Worm (Caenorhabditis elegans) whole organism, early embryonic: Measurements from ENCODE around the gene rabr-3.

Experiments used
- B0310.2 ChIP-seq: sonication (generic microtip); optimal IDR thresholded peaks from 2 replicates; lab custom pipeline; 2016; ENCODE audit warnings: mild to moderate bottlenecking, missing genetic modification characterization, missing compliant biosample characterization
- F13C5.2 ChIP-seq: sonication (generic microtip); optimal IDR thresholded peaks from 2 replicates; lab custom pipeline; 2017; ENCODE audit warnings: mild to moderate bottlenecking, missing genetic modification characterization, inconsistent platforms, missing compliant biosample characterization
- aly-1 ChIP-seq: sonication (generic microtip); optimal IDR thresholded peaks from 2 replicates; lab custom pipeline; 2016; ENCODE audit warnings: missing genetic modification characterization, missing compliant biosample characterization
- ama-1 ChIP-seq: fragments of 150-350 bp; optimal IDR thresholded peaks from 2 replicates; lab custom pipeline; 2014
- ceh-13 ChIP-seq: fragments of 200-800 bp; sonication (Bioruptor generic); optimal IDR thresholded peaks from 2 replicates; lab custom pipeline; 2018; ENCODE audit warnings: mild to moderate bottlenecking, missing genetic modification characterization, missing compliant biosample characterization
- ceh-36 ChIP-seq: sonication (generic microtip); optimal IDR thresholded peaks from 2 replicates; lab custom pipeline; 2016; ENCODE audit warnings: missing genetic modification characterization, inconsistent platforms, missing compliant biosample characterization
- ets-7 ChIP-seq: sonication (generic microtip); optimal IDR thresholded peaks from 2 replicates; lab custom pipeline; 2016; ENCODE audit warnings: missing genotype, missing genetic modification characterization, missing compliant biosample characterization
- flt-1 ChIP-seq: fragments of 200-800 bp; sonication (Bioruptor generic); IDR thresholded peaks from 2 replicates; pipeline ENCODE4 v1.3.6; 2022; ENCODE audit warnings: missing genetic modification characterization, missing compliant biosample characterization
- hmbx-1 ChIP-seq: sonication (generic microtip); optimal IDR thresholded peaks from 2 replicates; lab custom pipeline; 2016; ENCODE audit warnings: mild to moderate bottlenecking, missing genetic modification characterization, missing compliant biosample characterization
- hmg-4 ChIP-seq: fragments of 200-800 bp; sonication (Bioruptor generic); optimal IDR thresholded peaks from 2 replicates; lab custom pipeline; 2018; ENCODE audit warnings: mild to moderate bottlenecking, missing genetic modification characterization, missing compliant biosample characterization
- hnd-1 ChIP-seq: sonication (generic microtip); optimal IDR thresholded peaks from 2 replicates; lab custom pipeline; 2016; ENCODE audit warnings: missing genetic modification characterization, missing compliant biosample characterization
- pes-1 ChIP-seq: fragments of 200-800 bp; sonication (Bioruptor generic); IDR thresholded peaks from 2 replicates; pipeline ENCODE4 v1.3.6; 2022; ENCODE audit warnings: missing genetic modification reagents, missing genetic modification characterization, missing compliant biosample characterization
- scrt-1 ChIP-seq: fragments of 200-800 bp; sonication (Bioruptor generic); IDR thresholded peaks from 2 replicates; pipeline ENCODE4 v1.3.6; 2022; ENCODE audit warnings: missing genetic modification characterization, missing compliant biosample characterization
- sea-1 ChIP-seq: fragments of 200-800 bp; sonication (Bioruptor generic); conservative IDR thresholded peaks from 2 replicates; pipeline ENCODE4 v1.3.6; 2022; ENCODE audit warnings: missing genetic modification characterization, missing compliant biosample characterization
- tbx-11 ChIP-seq: fragments of 200-800 bp; sonication (Bioruptor generic); IDR thresholded peaks from 2 replicates; pipeline ENCODE4 v1.3.6; 2022; ENCODE audit warnings: missing genetic modification characterization, missing compliant biosample characterization
- tbx-37 ChIP-seq: fragments of 200-800 bp; sonication (Bioruptor generic); conservative IDR thresholded peaks from 2 replicates; pipeline ENCODE4 v1.3.6; 2022; ENCODE audit warnings: missing genetic modification reagents, missing genetic modification characterization, missing compliant biosample characterization
- tra-4 ChIP-seq: sonication (generic microtip); optimal IDR thresholded peaks from 2 replicates; lab custom pipeline; 2017; ENCODE audit warnings: missing genetic modification characterization, missing compliant biosample characterization

The rabr-3 gene

ce11 chrV:16162124-16162735 lies 33.2 kb upstream of the rabr-3 start, which contains the start of the genes str-109 and F10A3.11:
Gene str-109, minus strand, starts transcription at chrV:16162224.
Gene F10A3.11, plus strand, starts transcription at chrV:16162685.
- TF ChIP-seq hnd-1 (tag; lab: Kevin White, UChicago) (no peak), ets-7 (tag; lab: Kevin White, UChicago) (no peak), tra-4 (tag; lab: Kevin White, UChicago) (no peak), tbx-37 (no peak), ama-1 (lab: Kevin White, UChicago) (no peak)

ce11 chrV:16163719-16164118 lies 31.8 kb upstream of the rabr-3 start, which contains the start of gene F10A3.12:
Gene F10A3.12, plus strand, starts transcription at chrV:16164019.
- TF ChIP-seq aly-1 (tag; lab: Kevin White, UChicago): no peak
- TF ChIP-seq hmbx-1 (tag; lab: Kevin White, UChicago): no peak
- TF ChIP-seq scrt-1 (GFP tag; lab: Robert Waterston, UW): no peak
- no peak for TF ChIP-seq flt-1 (GFP tag; lab: Robert Waterston, UW)
- no peak for TF ChIP-seq hmg-4 (GFP tag; lab: Kevin White, UChicago)
- TF ChIP-seq ama-1 (lab: Kevin White, UChicago): no peak
- no peak for TF ChIP-seq tbx-37

- no peak for TF ChIP-seq aly-1 (tag; lab: Kevin White, UChicago)
- no peak for TF ChIP-seq ets-7 (tag; lab: Kevin White, UChicago)
- TF ChIP-seq hmg-4 (GFP tag; lab: Kevin White, UChicago): no peak
- no peak for TF ChIP-seq tbx-37
- TF ChIP-seq tbx-11 (GFP tag; lab: Robert Waterston, UW): no peak
- no peak for TF ChIP-seq pes-1
- no peak for TF ChIP-seq F13C5.2
- no peak for TF ChIP-seq ceh-13 (GFP tag; lab: Kevin White, UChicago)
- no peak for TF ChIP-seq B0310.2 (tag; lab: Kevin White, UChicago)
- no peak for TF ChIP-seq scrt-1 (GFP tag; lab: Robert Waterston, UW)
- TF ChIP-seq hmbx-1 (tag; lab: Kevin White, UChicago): no peak
- TF ChIP-seq sea-1 (GFP tag; lab: Robert Waterston, UW): no peak
- no peak for TF ChIP-seq ceh-36 (tag; lab: Kevin White, UChicago)
These were observed 29.5 kb upstream of the rabr-3 start, which contains the start of gene str-108 for ce11 chrV:16165936-16166335. Gene str-108, plus strand, starts transcription at chrV:16166236.

- TF ChIP-seq ets-7 (tag; lab: Kevin White, UChicago) (no peak), ceh-36 (tag; lab: Kevin White, UChicago) (no peak), aly-1 (tag; lab: Kevin White, UChicago) (no peak), hmbx-1 (tag; lab: Kevin White, UChicago) (no peak), F13C5.2 (no peak), sea-1 (GFP tag; lab: Robert Waterston, UW) (no peak), B0310.2 (tag; lab: Kevin White, UChicago) (no peak), ceh-13 (GFP tag; lab: Kevin White, UChicago) (no peak), flt-1 (GFP tag; lab: Robert Waterston, UW) (no peak), hnd-1 (tag; lab: Kevin White, UChicago) (no peak), ama-1 (lab: Kevin White, UChicago) (no peak), hmg-4 (GFP tag; lab: Kevin White, UChicago) (no peak), pes-1 (no peak)
These were observed 26.5 kb upstream of the rabr-3 start, which contains the start of gene str-111 for ce11 chrV:16169026-16169425. Gene str-111, minus strand, starts transcription at chrV:16169126.

- TF ChIP-seq F13C5.2 (no peak), B0310.2 (tag; lab: Kevin White, UChicago) (no peak), pes-1 (no peak), scrt-1 (GFP tag; lab: Robert Waterston, UW) (no peak), hmg-4 (GFP tag; lab: Kevin White, UChicago) (no peak), tbx-11 (GFP tag; lab: Robert Waterston, UW) (no peak), ets-7 (tag; lab: Kevin White, UChicago) (no peak)
These were observed 23.8 kb upstream of the rabr-3 start, which contains the start of gene K05D4.9 for ce11 chrV:16171721-16172120. Gene K05D4.9, minus strand, starts transcription at chrV:16171821.

ce11 chrV:16174109-16174508 lies 21.4 kb upstream of the rabr-3 start:
- TF ChIP-seq hnd-1 (tag; lab: Kevin White, UChicago): no peak
- TF ChIP-seq B0310.2 (tag; lab: Kevin White, UChicago): no peak
- TF ChIP-seq tbx-11 (GFP tag; lab: Robert Waterston, UW): no peak
- no peak for TF ChIP-seq sea-1 (GFP tag; lab: Robert Waterston, UW)
- no peak for TF ChIP-seq F13C5.2
- TF ChIP-seq ama-1 (lab: Kevin White, UChicago): no peak
- TF ChIP-seq aly-1 (tag; lab: Kevin White, UChicago): no peak
- no peak for TF ChIP-seq hmbx-1 (tag; lab: Kevin White, UChicago)
- no peak for TF ChIP-seq ets-7 (tag; lab: Kevin White, UChicago)
- no peak for TF ChIP-seq pes-1
- TF ChIP-seq tbx-37: no peak
- TF ChIP-seq ceh-13 (GFP tag; lab: Kevin White, UChicago): no peak
- no peak for TF ChIP-seq hmg-4 (GFP tag; lab: Kevin White, UChicago)
- TF ChIP-seq scrt-1 (GFP tag; lab: Robert Waterston, UW): no peak
- no peak for TF ChIP-seq ceh-36 (tag; lab: Kevin White, UChicago)
- no peak for TF ChIP-seq tra-4 (tag; lab: Kevin White, UChicago)

- TF ChIP-seq sea-1 (GFP tag; lab: Robert Waterston, UW): no peak
- TF ChIP-seq pes-1: no peak
- TF ChIP-seq ceh-36 (tag; lab: Kevin White, UChicago): no peak
- TF ChIP-seq hmg-4 (GFP tag; lab: Kevin White, UChicago): no peak
- no peak for TF ChIP-seq ama-1 (lab: Kevin White, UChicago)
- no peak for TF ChIP-seq scrt-1 (GFP tag; lab: Robert Waterston, UW)
- TF ChIP-seq B0310.2 (tag; lab: Kevin White, UChicago): no peak
These were observed 20.3 kb upstream of the rabr-3 start for ce11 chrV:16175227-16175626.
